Worm (Caenorhabditis elegans) whole organism, young adult: ENCODE data around the gene hrg-3.

Source experiments
- F39B2.1 ChIP-seq: fragments of 200-800 bp; sonication (Bioruptor generic); IDR thresholded peaks from 2 replicates; pipeline ENCODE4 v1.3.6; 2022; ENCODE audit warnings: missing genetic modification reagents, missing genetic modification characterization, missing compliant biosample characterization
- Y67H2A.10 ChIP-seq: fragments of 200-800 bp; sonication (Bioruptor generic); conservative IDR thresholded peaks from 2 replicates; pipeline ENCODE4 v1.3.6; 2022; ENCODE audit warnings: missing genetic modification reagents, missing genetic modification characterization, missing compliant biosample characterization
- Y79H2A.3 ChIP-seq: fragments of 200-800 bp; sonication (Bioruptor generic); conservative IDR thresholded peaks from 2 replicates; pipeline ENCODE4 v1.3.6; 2022; ENCODE audit warnings: missing genetic modification reagents, missing genetic modification characterization, missing compliant biosample characterization
- aptf-2 ChIP-seq: fragments of 200-800 bp; sonication (Bioruptor generic); conservative IDR thresholded peaks from 2 replicates; pipeline ENCODE4 v1.3.6; 2022; ENCODE audit warnings: missing genetic modification reagents, missing genetic modification characterization, missing compliant biosample characterization
- attf-6 ChIP-seq: fragments of 200-800 bp; sonication (Bioruptor generic); IDR thresholded peaks from 2 replicates; pipeline ENCODE4 v1.3.6; 2022; ENCODE audit warnings: missing genetic modification reagents, missing genetic modification characterization, missing compliant biosample characterization
- dpff-1 ChIP-seq: sonication (generic microtip); optimal IDR thresholded peaks from 2 replicates; lab custom pipeline; 2017; ENCODE audit warnings: mild to moderate bottlenecking, missing genetic modification characterization, missing compliant biosample characterization
- efl-1 ChIP-seq: fragments of 150-350 bp; optimal IDR thresholded peaks from 2 replicates; lab custom pipeline; 2014; ENCODE audit warnings: missing biosample characterization, missing genetic modification reagents, missing genetic modification characterization
- egl-44 ChIP-seq: fragments of 200-800 bp; sonication (Bioruptor generic); IDR thresholded peaks from 2 replicates; pipeline ENCODE4 v1.3.6; 2022; ENCODE audit warnings: missing genetic modification reagents, missing genetic modification characterization, missing compliant biosample characterization
- ekl-4 ChIP-seq: fragments of 200-800 bp; sonication (Bioruptor generic); IDR thresholded peaks from 2 replicates; pipeline ENCODE4 v1.3.6; 2022; ENCODE audit warnings: missing genetic modification reagents, missing genetic modification characterization, missing compliant biosample characterization
- fkh-3 ChIP-seq: sonication (generic microtip); optimal IDR thresholded peaks from 2 replicates; lab custom pipeline; 2016; ENCODE audit warnings: mild to moderate bottlenecking, missing genetic modification characterization, missing compliant biosample characterization
- lir-1 ChIP-seq: fragments of 200-800 bp; sonication (Bioruptor generic); conservative IDR thresholded peaks from 2 replicates; pipeline ENCODE4 v1.3.6; 2022; ENCODE audit warnings: missing genetic modification reagents, missing genetic modification characterization, missing compliant biosample characterization
- lsy-27 ChIP-seq: sonication (generic microtip); optimal IDR thresholded peaks from 2 replicates; lab custom pipeline; 2017; ENCODE audit warnings: missing genetic modification characterization, mild to moderate bottlenecking, missing compliant biosample characterization, antibody characterized with exemption, missing genotype, borderline replicate concordance; ENCODE audit not compliant: insufficient read depth
- madf-6 ChIP-seq: fragments of 200-800 bp; sonication (Bioruptor generic); IDR thresholded peaks from 2 replicates; pipeline ENCODE4 v1.3.6; 2022; ENCODE audit warnings: missing genetic modification reagents, missing genetic modification characterization, missing compliant biosample characterization
- nhr-179 ChIP-seq: sonication (generic microtip); optimal IDR thresholded peaks from 2 replicates; lab custom pipeline; 2016; ENCODE audit warnings: mild to moderate bottlenecking, missing genetic modification characterization, missing compliant biosample characterization
- nhr-90 ChIP-seq: sonication (generic microtip); optimal IDR thresholded peaks from 2 replicates; lab custom pipeline; 2016; ENCODE audit warnings: missing genotype, mild to moderate bottlenecking, missing genetic modification characterization, missing compliant biosample characterization
- rcor-1 ChIP-seq: fragments of 200-800 bp; sonication (Bioruptor generic); IDR thresholded peaks from 2 replicates; pipeline ENCODE4 v1.3.6; 2022; ENCODE audit warnings: missing genetic modification reagents, missing genetic modification characterization, missing compliant biosample characterization
- sptf-2 ChIP-seq: fragments of 200-800 bp; sonication (Bioruptor generic); optimal IDR thresholded peaks from 2 replicates; lab custom pipeline; 2018; ENCODE audit warnings: mild to moderate bottlenecking, missing genetic modification characterization, missing compliant biosample characterization
- unc-130 ChIP-seq: sonication (generic microtip); optimal IDR thresholded peaks from 2 replicates; lab custom pipeline; 2016; ENCODE audit warnings: missing genetic modification reagents, missing genetic modification characterization, missing compliant biosample characterization
- ztf-18 ChIP-seq: sonication (generic microtip); optimal IDR thresholded peaks from 2 replicates; lab custom pipeline; 2016; ENCODE audit warnings: missing genotype, mild to moderate bottlenecking, missing genetic modification characterization, missing compliant biosample characterization
- ztf-22 ChIP-seq: fragments of 200-800 bp; sonication (Bioruptor generic); optimal IDR thresholded peaks from 2 replicates; lab custom pipeline; 2018; ENCODE audit warnings: mild to moderate bottlenecking, missing genetic modification characterization, moderate library complexity, missing compliant biosample characterization
- ztf-28 ChIP-seq: fragments of 200-800 bp; sonication (Bioruptor generic); IDR thresholded peaks from 2 replicates; pipeline ENCODE4 v1.3.6; 2022; ENCODE audit warnings: missing genetic modification reagents, missing genetic modification characterization, missing compliant biosample characterization

Gene hrg-3

ce11 chrV:9803176-9803575, 46.9 kb downstream of the hrg-3 start, which contains the start of gene sru-39:
TSS of gene sru-39 (plus strand) at chrV:9803476.
- TF ChIP-seq ekl-4 (GFP tag; lab: Robert Waterston, UW) (no peak), sptf-2 (GFP tag; lab: Kevin White, UChicago) (no peak), aptf-2 (GFP tag; lab: Robert Waterston, UW) (no peak), madf-6 (no peak), rcor-1 (GFP tag; lab: Robert Waterston, UW) (no peak), ztf-18 (tag; lab: Kevin White, UChicago) (no peak), efl-1 (GFP tag; lab: Kevin White, UChicago) (no peak), egl-44 (GFP tag; lab: Robert Waterston, UW) (no peak), ztf-22 (GFP tag; lab: Kevin White, UChicago) (no peak), dpff-1 (no peak), lsy-27 (no peak), Y67H2A.10 (GFP tag; lab: Robert Waterston, UW) (no peak), lir-1 (no peak), unc-130 (GFP tag; lab: Kevin White, UChicago) (no peak), F39B2.1 (GFP tag; lab: Robert Waterston, UW) (no peak), ztf-28 (GFP tag; lab: Robert Waterston, UW) (no peak), nhr-90 (tag; lab: Kevin White, UChicago) (no peak), nhr-179 (tag; lab: Kevin White, UChicago) (no peak), fkh-3 (tag; lab: Kevin White, UChicago) (no peak), attf-6 (GFP tag; lab: Robert Waterston, UW) (no peak)

- TF ChIP-seq Y79H2A.3 (GFP tag; lab: Robert Waterston, UW): no peak
These were observed 48.9 kb downstream of the hrg-3 start, which contains the start of gene sru-37 for ce11 chrV:9805161-9805560. TSS of gene sru-37 (plus strand) at chrV:9805461.
